Fruit fly (Drosophila melanogaster) whole organism, embryonic: Measurements from ENCODE around the gene CG43689.

Source experiments
- Awh ChIP-seq: fragments of 200-800 bp; sonication (Bioruptor generic); IDR thresholded peaks from 2 replicates; pipeline ENCODE4, ENCODE4 v1.3.6; 2022; ENCODE audit warnings: missing biosample characterization, missing genetic modification characterization
- B-H1 ChIP-seq: fragments of 200-800 bp; sonication (Bioruptor generic); IDR thresholded peaks from 3 replicates; pipeline ENCODE4 v1.3.6; 2022; ENCODE audit warnings: missing biosample characterization, missing genetic modification characterization
- Blimp-1 ChIP-seq: fragments of 200-800 bp; sonication (Bioruptor generic); optimal IDR thresholded peaks from 3 replicates; lab custom pipeline; 2018; ENCODE audit warnings: missing biosample characterization, missing genetic modification characterization, mild to moderate bottlenecking, moderate library complexity, missing genetic modification reagents
- BtbVII ChIP-seq: fragments of 200-800 bp; sonication (Bioruptor generic); optimal IDR thresholded peaks from 3 replicates; lab custom pipeline; 2017; ENCODE audit warnings: missing biosample characterization, mild to moderate bottlenecking, missing genetic modification characterization
- CG10366 ChIP-seq: fragments of 200-800 bp; sonication (Bioruptor generic); IDR thresholded peaks from 2 replicates; pipeline ENCODE4 v1.3.6; 2022; ENCODE audit warnings: missing biosample characterization, missing genetic modification characterization
- CG10959 ChIP-seq: fragments of 200-800 bp; sonication (Bioruptor generic); IDR thresholded peaks from 2 replicates; pipeline ENCODE4 v1.3.6; 2022; ENCODE audit warnings: missing biosample characterization, missing genetic modification characterization
- CG11695 ChIP-seq: fragments of 200-800 bp; sonication (Bioruptor generic); IDR thresholded peaks from 3 replicates; pipeline ENCODE4 v1.3.6; 2022; ENCODE audit warnings: missing biosample characterization, missing genetic modification characterization
- CG12659 ChIP-seq: fragments of 200-800 bp; sonication (Bioruptor generic); optimal IDR thresholded peaks from 3 replicates; lab custom pipeline; 2017; ENCODE audit warnings: mild to moderate bottlenecking, missing biosample characterization, missing genetic modification reagents, missing genetic modification characterization
- CG12744 ChIP-seq: fragments of 200-800 bp; sonication (Bioruptor generic); optimal IDR thresholded peaks from 2 replicates; lab custom pipeline; 2016; ENCODE audit warnings: missing biosample characterization, missing genetic modification characterization
- CG12942 ChIP-seq: fragments of 200-800 bp; sonication (Bioruptor generic); optimal IDR thresholded peaks from 3 replicates; lab custom pipeline; 2016; ENCODE audit warnings: missing biosample characterization, missing genetic modification characterization
- CG13624 ChIP-seq: fragments of 200-800 bp; sonication (Bioruptor generic); optimal IDR thresholded peaks from 2 replicates; lab custom pipeline; 2016; ENCODE audit warnings: missing biosample characterization, missing genetic modification characterization
- CG15479 ChIP-seq: fragments of 200-800 bp; sonication (Bioruptor generic); optimal IDR thresholded peaks from 3 replicates; lab custom pipeline; 2019; ENCODE audit warnings: missing biosample characterization, mild to moderate bottlenecking, missing genetic modification characterization, moderate library complexity
- CG17186 ChIP-seq: fragments of 200-800 bp; sonication (Bioruptor generic); optimal IDR thresholded peaks from 3 replicates; lab custom pipeline; 2017; ENCODE audit warnings: missing biosample characterization, missing genetic modification reagents, missing genetic modification characterization
- CG18011 ChIP-seq: fragments of 200-800 bp; sonication (Bioruptor generic); optimal IDR thresholded peaks from 2 replicates; lab custom pipeline; 2017; ENCODE audit warnings: missing biosample characterization, missing genetic modification characterization, mild to moderate bottlenecking, moderate library complexity, missing genotype
- CG3163 ChIP-seq: fragments of 200-800 bp; sonication (Bioruptor generic); optimal IDR thresholded peaks from 3 replicates; lab custom pipeline; 2016; ENCODE audit warnings: missing biosample characterization, missing genetic modification characterization
- CG32532 ChIP-seq: fragments of 200-800 bp; sonication (Bioruptor generic); IDR thresholded peaks from 2 replicates; pipeline ENCODE4 v1.3.6; 2022; ENCODE audit warnings: missing biosample characterization, missing genetic modification characterization
- CG3281 ChIP-seq: fragments of 200-800 bp; sonication (Bioruptor generic); optimal IDR thresholded peaks from 3 replicates; lab custom pipeline; 2017; ENCODE audit warnings: missing biosample characterization, mild to moderate bottlenecking, missing genetic modification characterization
- CG4360 ChIP-seq: fragments of 200-800 bp; sonication (Bioruptor generic); IDR thresholded peaks from 2 replicates; pipeline ENCODE4 v1.3.6; 2022; ENCODE audit warnings: missing biosample characterization, missing genetic modification characterization
- CG4404 ChIP-seq: fragments of 200-800 bp; sonication (Bioruptor generic); IDR thresholded peaks from 2 replicates; pipeline ENCODE4 v1.3.6; 2022; ENCODE audit warnings: missing biosample characterization, missing genetic modification characterization
- CG7786 ChIP-seq: fragments of 200-800 bp; sonication (Bioruptor generic); optimal IDR thresholded peaks from 2 replicates; lab custom pipeline; 2016; ENCODE audit warnings: missing biosample characterization, missing genetic modification characterization
- CG8281 ChIP-seq: fragments of 200-800 bp; sonication (Bioruptor generic); optimal IDR thresholded peaks from 2 replicates; lab custom pipeline; 2018; ENCODE audit warnings: missing biosample characterization, mild to moderate bottlenecking, missing genetic modification characterization, moderate library complexity
- CG8290 ChIP-seq, 3 experiments: fragments of 200-800 bp; sonication (Bioruptor generic); optimal IDR thresholded peaks; 2 replicates each; lab custom pipeline; 2016 to 2019; ENCODE audit warnings: missing biosample characterization in 3 of 3, missing genetic modification characterization in 3 of 3, mild to moderate bottlenecking in 2 of 3, moderate library complexity in 1 of 3
- CG8478 ChIP-seq: fragments of >200 bp; optimal IDR thresholded peaks from 2 replicates; lab custom pipeline; 2018
- CG8944 ChIP-seq: fragments of 200-800 bp; sonication (Bioruptor generic); optimal IDR thresholded peaks from 3 replicates; lab custom pipeline; 2016; ENCODE audit warnings: missing biosample characterization, missing genetic modification characterization
- CkIIα-i1 ChIP-seq: fragments of 200-800 bp; sonication (Bioruptor generic); IDR thresholded peaks from 2 replicates; pipeline ENCODE4 v1.3.6; 2022; ENCODE audit warnings: missing biosample characterization, missing genetic modification characterization
- Dip3 ChIP-seq: fragments of 200-800 bp; sonication (Bioruptor generic); optimal IDR thresholded peaks from 3 replicates; lab custom pipeline; 2016; ENCODE audit warnings: missing biosample characterization, missing genetic modification characterization
- E2f2 ChIP-seq: fragments of 200-800 bp; sonication (Bioruptor generic); IDR thresholded peaks from 2 replicates; pipeline ENCODE4 v1.3.6; 2022; ENCODE audit warnings: missing biosample characterization, missing genetic modification characterization
- Eip74EF ChIP-seq, 2 experiments: fragments of 200-800 bp in 1 of 2; fragments of >200 bp in 1 of 2; sonication (Bioruptor generic) in 1 of 2; optimal IDR thresholded peaks; 2 replicates each; lab custom pipeline; 2017 to 2019; ENCODE audit warnings: missing biosample characterization in 2 of 2, missing genetic modification characterization in 2 of 2, mild to moderate bottlenecking in 1 of 2, moderate library complexity in 1 of 2
- Elba2 ChIP-seq: fragments of 200-800 bp; sonication (Bioruptor generic); optimal IDR thresholded peaks from 3 replicates; lab custom pipeline; 2016; ENCODE audit warnings: missing biosample characterization, missing genetic modification characterization
- Gsc ChIP-seq: fragments of 200-800 bp; sonication (Bioruptor generic); IDR thresholded peaks from 2 replicates; pipeline ENCODE4 v1.3.6; 2022; ENCODE audit warnings: missing biosample characterization, missing genetic modification characterization
- H15 ChIP-seq: fragments of 200-800 bp; sonication (Bioruptor generic); IDR thresholded peaks from 3 replicates; pipeline ENCODE4 v1.3.6; 2022; ENCODE audit warnings: missing biosample characterization, missing genetic modification characterization
- HmgD ChIP-seq: fragments of 200-800 bp; sonication (Bioruptor generic); optimal IDR thresholded peaks from 3 replicates; lab custom pipeline; 2016; ENCODE audit warnings: missing biosample characterization, missing genetic modification characterization
- Hr3 ChIP-seq: fragments of 200-800 bp; sonication (Bioruptor generic); optimal IDR thresholded peaks from 3 replicates; lab custom pipeline; 2016; ENCODE audit warnings: missing biosample characterization, missing genetic modification characterization
- MBD-R2 ChIP-seq: fragments of 200-800 bp; sonication (Bioruptor generic); IDR thresholded peaks from 2 replicates; pipeline ENCODE4 v1.3.6; 2022; ENCODE audit warnings: missing biosample characterization, missing genetic modification characterization
- Meics ChIP-seq: fragments of 200-800 bp; sonication (Bioruptor generic); optimal IDR thresholded peaks from 2 replicates; lab custom pipeline; 2017; ENCODE audit warnings: missing biosample characterization, mild to moderate bottlenecking, missing genetic modification characterization
- Rfx ChIP-seq: fragments of 200-800 bp; sonication (Bioruptor generic); IDR thresholded peaks from 2 replicates; pipeline ENCODE4 v1.3.6; 2022; ENCODE audit warnings: missing biosample characterization, missing genetic modification characterization
- Rx ChIP-seq: fragments of 200-800 bp; sonication (Bioruptor generic); IDR thresholded peaks from 2 replicates; pipeline ENCODE4 v1.3.6; 2022; ENCODE audit warnings: missing biosample characterization, missing genetic modification characterization
- br ChIP-seq: fragments of >200 bp; optimal IDR thresholded peaks from 2 replicates; lab custom pipeline; 2017
- dpn ChIP-seq, 2 experiments: fragments of 200-800 bp; sonication (Bioruptor generic); optimal IDR thresholded peaks; 3 replicates each; lab custom pipeline; 2016; ENCODE audit warnings: missing biosample characterization in 2 of 2, missing genetic modification characterization in 2 of 2
- ems ChIP-seq: fragments of 200-800 bp; sonication (Bioruptor generic); optimal IDR thresholded peaks from 3 replicates; lab custom pipeline; 2016; ENCODE audit warnings: missing biosample characterization, missing genetic modification characterization
- ewg ChIP-seq: fragments of 200-800 bp; sonication (Bioruptor generic); optimal IDR thresholded peaks from 3 replicates; lab custom pipeline; 2017; ENCODE audit warnings: mild to moderate bottlenecking, missing biosample characterization, missing genetic modification reagents, missing genetic modification characterization
- fd102C ChIP-seq: fragments of 200-800 bp; sonication (Bioruptor generic); optimal IDR thresholded peaks from 2 replicates; lab custom pipeline; 2018; ENCODE audit warnings: missing biosample characterization, mild to moderate bottlenecking, missing genetic modification characterization, moderate library complexity
- grn ChIP-seq: fragments of 200-800 bp; sonication (Bioruptor generic); optimal IDR thresholded peaks from 3 replicates; lab custom pipeline; 2017; ENCODE audit warnings: missing biosample characterization, missing genetic modification characterization
- klu ChIP-seq: fragments of 200-800 bp; sonication (Bioruptor generic); IDR thresholded peaks from 2 replicates; pipeline ENCODE4 v1.3.6; 2022; ENCODE audit warnings: missing biosample characterization, missing genetic modification characterization
- lov ChIP-seq, 2 experiments: fragments of 200-800 bp in 1 of 2; fragments of >200 bp in 1 of 2; sonication (Bioruptor generic) in 1 of 2; IDR thresholded peaks in 1 of 2; optimal IDR thresholded peaks in 1 of 2; 2 replicates in 1 of 2; 3 replicates in 1 of 2; pipeline versions ENCODE4 v1.3.6 to Lab custom; 2017 to 2022; ENCODE audit warnings: missing biosample characterization in 1 of 2, missing genetic modification characterization in 1 of 2
- oc ChIP-seq: fragments of 200-800 bp; sonication (Bioruptor generic); optimal IDR thresholded peaks from 2 replicates; lab custom pipeline; 2018; ENCODE audit warnings: missing biosample characterization, mild to moderate bottlenecking, missing genetic modification characterization, moderate library complexity
- org-1 ChIP-seq: fragments of 200-800 bp; sonication (Bioruptor generic); optimal IDR thresholded peaks from 2 replicates; lab custom pipeline; 2017; ENCODE audit warnings: missing biosample characterization, missing genetic modification characterization
- slp2 ChIP-seq: fragments of 200-800 bp; sonication (Bioruptor generic); optimal IDR thresholded peaks from 2 replicates; lab custom pipeline; 2016; ENCODE audit warnings: missing biosample characterization, missing genetic modification characterization
- trem ChIP-seq: fragments of 200-800 bp; optimal IDR thresholded peaks from 3 replicates; lab custom pipeline; 2019; ENCODE audit warnings: missing biosample characterization, mild to moderate bottlenecking, missing genetic modification characterization, moderate library complexity
- trh ChIP-seq: fragments of 200-800 bp; sonication (Bioruptor generic); optimal IDR thresholded peaks from 2 replicates; lab custom pipeline; 2016; ENCODE audit warnings: missing biosample characterization, missing genetic modification characterization

CG43689 gene

DNA sequence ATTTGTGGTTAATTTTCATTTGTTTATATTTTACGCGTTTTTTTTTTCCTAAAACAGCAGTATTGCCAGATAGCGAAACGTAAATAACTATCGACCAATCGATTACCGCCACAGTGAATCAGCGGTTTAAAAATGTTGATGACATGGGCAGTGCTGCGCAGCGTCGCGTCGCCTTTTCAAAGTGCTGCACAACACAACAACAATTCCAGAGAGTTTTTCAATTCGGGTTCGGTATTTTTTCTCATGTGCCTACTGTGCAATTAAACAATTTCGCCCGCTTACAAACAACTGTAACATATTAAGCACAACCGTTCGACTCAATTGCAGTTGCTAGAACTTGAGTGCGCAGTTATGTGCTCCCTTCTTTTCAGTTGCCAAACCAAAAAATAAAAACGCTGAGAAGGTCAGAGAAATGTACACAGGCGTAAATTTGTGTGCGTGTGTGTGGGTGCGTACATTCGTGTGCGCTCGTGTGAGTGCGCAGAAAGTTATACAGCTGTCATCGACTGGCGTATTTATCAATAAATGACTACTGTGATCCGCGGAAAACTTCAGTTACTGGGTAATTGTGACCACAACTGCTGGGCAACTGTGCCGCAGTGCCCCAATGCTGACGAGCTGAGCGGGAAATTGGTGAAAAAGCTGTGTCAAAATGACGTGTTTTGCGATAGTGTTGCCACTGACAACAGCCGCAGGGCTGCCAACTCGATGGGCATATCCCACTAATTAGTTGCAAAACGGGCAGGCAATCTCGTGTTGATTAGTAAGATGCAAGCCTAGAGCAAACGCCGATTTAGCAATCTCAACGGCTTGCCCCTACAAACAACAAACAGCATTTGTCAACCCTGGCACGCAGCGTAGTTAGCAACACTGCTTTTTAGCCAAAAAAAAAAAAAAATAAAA lies 41.5 kb downstream of the CG43689 start, which contains the start of the genes tyf and Tip60 (continued):
- TF ChIP-seq klu (GFP tag; lab: Robert Waterston, UW) (no peak), CG3281 (GFP tag; lab: Kevin White, UChicago) (no peak), CG10366 (GFP tag; lab: Robert Waterston, UW) (no peak), CG8478 (lab: Kevin White, UChicago) (peak; percentile 56), trem (tag; lab: Kevin White, UChicago) (peak; percentile 98), CG7786 (GFP tag; lab: Kevin White, UChicago) (peak; percentile 40), CG17186 (GFP tag; lab: Kevin White, UChicago) (peak; percentile 41), br (no peak), Eip74EF (GFP tag; optimal IDR thresholded peaks at IDR 0.05; lab: Kevin White, UChicago) (no peak), CG13624 (GFP tag; lab: Kevin White, UChicago) (peak; percentile 17), grn (GFP tag; lab: Kevin White, UChicago) (no peak), CG12659 (peak; percentile 35), CG4360 (peak; percentile 52; the same call in 1 of the 2 replicates), CG8944 (GFP tag; lab: Kevin White, UChicago) (no peak), CG15479 (GFP tag; lab: Kevin White, UChicago) (peak; percentile 69), CG12744 (GFP tag; lab: Kevin White, UChicago) (no peak), Hr3 (GFP tag; lab: Kevin White, UChicago) (no peak), dpn (GFP tag; optimal IDR thresholded peaks at IDR 0.05; lab: Kevin White, UChicago) (peak in 1 of 2 experiments; percentile 34), Dip3 (GFP tag; lab: Kevin White, UChicago) (no peak), BtbVII (GFP tag; lab: Kevin White, UChicago) (no peak), CkIIα-i1 (GFP tag; lab: Robert Waterston, UW) (no peak), CG12942 (GFP tag; lab: Kevin White, UChicago) (no peak), Awh (GFP tag; lab: Robert Waterston, UW) (no peak), trh (GFP tag; lab: Kevin White, UChicago) (no peak), HmgD (GFP tag; lab: Kevin White, UChicago) (peak; percentile 40), fd102C (GFP tag; lab: Kevin White, UChicago) (no peak), ems (no peak), CG8290 (GFP tag; optimal IDR thresholded peaks at IDR 0.05; lab: Kevin White, UChicago) (no peak), CG8290 (tag; optimal IDR thresholded peaks at IDR 0.05; lab: Kevin White, UChicago) (no peak), org-1 (GFP tag; lab: Kevin White, UChicago) (no peak), CG32532 (peak; percentile 18; the same call in 1 of the 2 replicates), Blimp-1 (GFP tag; lab: Kevin White, UChicago) (no peak), CG8281 (tag; lab: Kevin White, UChicago) (no peak), CG4404 (GFP tag; lab: Robert Waterston, UW) (no peak), slp2 (GFP tag; lab: Kevin White, UChicago) (no peak), ewg (peak; percentile 29), MBD-R2 (GFP tag; lab: Robert Waterston, UW) (peak; percentile 47), Meics (GFP tag; lab: Kevin White, UChicago) (no peak), CG10959 (GFP tag; lab: Robert Waterston, UW) (no peak), H15 (GFP tag; lab: Robert Waterston, UW) (no peak), Elba2 (no peak), lov (optimal IDR thresholded peaks at IDR 0.05; lab: Kevin White, UChicago) (no peak), lov (GFP tag; IDR thresholded peaks at IDR 0.05; lab: Robert Waterston, UW) (no peak), CG3163 (GFP tag; lab: Kevin White, UChicago) (no peak), Gsc (GFP tag; lab: Robert Waterston, UW) (no peak), Rfx (peak; percentile 61), B-H1 (GFP tag; lab: Robert Waterston, UW) (no peak), CG18011 (no peak), Rx (GFP tag; lab: Robert Waterston, UW) (no peak), oc (tag; lab: Kevin White, UChicago) (no peak), E2f2 (GFP tag; lab: Robert Waterston, UW) (peak; percentile 54), CG11695 (GFP tag; lab: Robert Waterston, UW) (no peak)
